Worm (Caenorhabditis elegans) whole organism, mixed stage, embryonic: Measurements from ENCODE around the gene ZK550.6.

Source experiments
- bed-3 ChIP-seq: fragments of 200-800 bp; sonication (Bioruptor generic); optimal IDR thresholded peaks from 3 replicates; lab custom pipeline; 2018; ENCODE audit warnings: mild to moderate bottlenecking, missing genetic modification characterization, moderate library complexity, missing compliant biosample characterization
- blmp-1 ChIP-seq: fragments of 150-350 bp; optimal IDR thresholded peaks from 2 replicates; lab custom pipeline; 2014; ENCODE audit warnings: missing biosample characterization, missing genetic modification characterization
- hlh-1 ChIP-seq: fragments of 150-350 bp; optimal IDR thresholded peaks from 2 replicates; lab custom pipeline; 2014; ENCODE audit warnings: missing biosample characterization, missing genetic modification reagents, missing genetic modification characterization
- lin-13 ChIP-seq: fragments of 150-350 bp; optimal IDR thresholded peaks from 2 replicates; lab custom pipeline; 2014; ENCODE audit warnings: missing biosample characterization, missing genetic modification characterization
- nhr-237 ChIP-seq: fragments of 150-350 bp; optimal IDR thresholded peaks from 2 replicates; lab custom pipeline; 2014; ENCODE audit warnings: missing biosample characterization, missing genetic modification characterization
- nhr-28 ChIP-seq: fragments of 150-350 bp; optimal IDR thresholded peaks from 2 replicates; lab custom pipeline; 2014; ENCODE audit warnings: missing biosample characterization, missing genetic modification characterization
- nhr-76 ChIP-seq: sonication (generic microtip); optimal IDR thresholded peaks from 2 replicates; lab custom pipeline; 2017; ENCODE audit warnings: missing biosample characterization, missing genetic modification characterization
- pha-4 ChIP-seq: fragments of 150-350 bp; optimal IDR thresholded peaks from 2 replicates; lab custom pipeline; 2018; ENCODE audit warnings: missing biosample characterization, missing genetic modification reagents, missing genetic modification characterization
- snpc-4 ChIP-seq: fragments of 150-350 bp; optimal IDR thresholded peaks from 2 replicates; lab custom pipeline; 2014; ENCODE audit warnings: missing biosample characterization, missing genetic modification characterization
- unc-62 ChIP-seq: fragments of 150-350 bp; optimal IDR thresholded peaks from 2 replicates; lab custom pipeline; 2014; ENCODE audit warnings: missing biosample characterization, missing genetic modification reagents, missing genetic modification characterization
- ztf-11 ChIP-seq: fragments of 150-350 bp; optimal IDR thresholded peaks from 2 replicates; lab custom pipeline; 2014; ENCODE audit warnings: missing biosample characterization, missing genetic modification characterization

ce11 chrIV:17291629-17292199 lies 29.4 kb upstream of the ZK550.6 start, which contains the start of the genes T28F3.11 and slc-17.4:
- TF ChIP-seq nhr-76 (tag; lab: Kevin White, UChicago) (no peak), ztf-11 (tag; lab: Kevin White, UChicago) (no peak), lin-13 (tag; lab: Kevin White, UChicago) (no peak), blmp-1 (tag; lab: Kevin White, UChicago) (no peak), nhr-237 (tag; lab: Kevin White, UChicago) (no peak), unc-62 (GFP tag; lab: Kevin White, UChicago) (no peak), bed-3 (GFP tag; lab: Kevin White, UChicago) (no peak), pha-4 (tag; lab: Kevin White, UChicago) (no peak), hlh-1 (no peak), nhr-28 (tag; lab: Kevin White, UChicago) (no peak), snpc-4 (tag; lab: Kevin White, UChicago) (no peak)
